Fruit fly (Drosophila melanogaster) whole organism, embryonic: ENCODE measurements around the gene CG43131.

Experiments
- Abd-B ChIP-seq: fragments of 200-800 bp; sonication (Bioruptor generic); optimal IDR thresholded peaks from 2 replicates; lab custom pipeline; 2018; ENCODE audit warnings: missing biosample characterization, mild to moderate bottlenecking, missing genetic modification characterization, moderate library complexity
- Atf6 ChIP-seq: fragments of 200-800 bp; sonication (Bioruptor generic); IDR thresholded peaks from 2 replicates; pipeline ENCODE4 v1.3.6; 2022; ENCODE audit warnings: missing biosample characterization, missing genetic modification characterization
- B-H2 ChIP-seq: fragments of 200-800 bp; sonication (Bioruptor generic); optimal IDR thresholded peaks from 2 replicates; lab custom pipeline; 2018; ENCODE audit warnings: missing biosample characterization, mild to moderate bottlenecking, missing genetic modification characterization
- CG10209 ChIP-seq: fragments of 200-800 bp; sonication (Bioruptor generic); optimal IDR thresholded peaks from 3 replicates; lab custom pipeline; 2017; ENCODE audit warnings: missing biosample characterization, mild to moderate bottlenecking, missing genetic modification characterization, missing genetic modification reagents
- CG10462 ChIP-seq: fragments of 200-800 bp; sonication (Bioruptor generic); optimal IDR thresholded peaks from 2 replicates; lab custom pipeline; 2016; ENCODE audit warnings: missing biosample characterization, missing genetic modification characterization
- CG10565 ChIP-seq: fragments of 200-800 bp; sonication (Bioruptor generic); optimal IDR thresholded peaks from 3 replicates; lab custom pipeline; 2016; ENCODE audit warnings: missing biosample characterization, mild to moderate bottlenecking, missing genetic modification characterization
- CG12071 ChIP-seq: fragments of 200-800 bp; sonication (Bioruptor generic); optimal IDR thresholded peaks from 3 replicates; lab custom pipeline; 2018; ENCODE audit warnings: missing biosample characterization, mild to moderate bottlenecking, missing genetic modification characterization
- CG15269 ChIP-seq: fragments of 200-800 bp; sonication (Bioruptor generic); optimal IDR thresholded peaks from 2 replicates; lab custom pipeline; 2018; ENCODE audit warnings: missing biosample characterization, mild to moderate bottlenecking, missing genetic modification characterization, moderate library complexity
- CG15696 ChIP-seq: fragments of 200-800 bp; sonication (Bioruptor generic); optimal IDR thresholded peaks from 2 replicates; lab custom pipeline; 2019; ENCODE audit warnings: missing biosample characterization, mild to moderate bottlenecking, missing genetic modification characterization, moderate library complexity
- CG1647 ChIP-seq: fragments of 200-800 bp; sonication (Bioruptor generic); optimal IDR thresholded peaks from 3 replicates; lab custom pipeline; 2016; ENCODE audit warnings: missing biosample characterization, missing genetic modification characterization
- CG16813 ChIP-seq: fragments of 200-800 bp; sonication (Bioruptor generic); IDR thresholded peaks from 3 replicates; pipeline ENCODE4 v1.3.6; 2022; ENCODE audit warnings: missing biosample characterization, missing genetic modification characterization; ENCODE audit not compliant: partially characterized antibody
- CG18011 ChIP-seq: fragments of 200-800 bp; sonication (Bioruptor generic); optimal IDR thresholded peaks from 2 replicates; lab custom pipeline; 2017; ENCODE audit warnings: missing biosample characterization, missing genetic modification characterization, mild to moderate bottlenecking, moderate library complexity, missing genotype
- CG18619 ChIP-seq: fragments of 200-800 bp; sonication (Bioruptor generic); optimal IDR thresholded peaks from 3 replicates; lab custom pipeline; 2017; ENCODE audit warnings: missing biosample characterization, mild to moderate bottlenecking, missing genetic modification characterization
- CG33213 ChIP-seq: fragments of 200-800 bp; sonication (Bioruptor generic); optimal IDR thresholded peaks from 3 replicates; lab custom pipeline; 2016; ENCODE audit warnings: missing biosample characterization, missing genetic modification characterization
- CG42726 ChIP-seq: fragments of 200-800 bp; sonication (Bioruptor generic); IDR thresholded peaks from 2 replicates; pipeline ENCODE4 v1.3.6; 2022; ENCODE audit warnings: missing biosample characterization, missing genetic modification characterization; ENCODE audit not compliant: partially characterized antibody
- CG4282 ChIP-seq: fragments of 200-800 bp; sonication (Bioruptor generic); optimal IDR thresholded peaks from 2 replicates; lab custom pipeline; 2016; ENCODE audit warnings: missing biosample characterization, missing genetic modification characterization
- CG5953 ChIP-seq: fragments of 200-800 bp; sonication (Bioruptor generic); IDR thresholded peaks from 2 replicates; pipeline ENCODE4 v1.3.6; 2022; ENCODE audit warnings: missing biosample characterization, missing genetic modification characterization
- CG6272 ChIP-seq: fragments of 200-800 bp; sonication (Bioruptor generic); IDR thresholded peaks from 2 replicates; pipeline ENCODE4 v1.3.6; 2022; ENCODE audit warnings: missing biosample characterization, missing genetic modification characterization
- CG6813 ChIP-seq: fragments of 200-800 bp; sonication (Bioruptor generic); optimal IDR thresholded peaks from 2 replicates; lab custom pipeline; 2017; ENCODE audit warnings: missing biosample characterization, missing genetic modification characterization, mild to moderate bottlenecking, moderate library complexity, missing genetic modification reagents
- CG7839 ChIP-seq: fragments of 200-800 bp; sonication (Bioruptor generic); optimal IDR thresholded peaks from 3 replicates; lab custom pipeline; 2018; ENCODE audit warnings: missing biosample characterization, mild to moderate bottlenecking, missing genetic modification characterization, moderate library complexity
- CG8281 ChIP-seq: fragments of 200-800 bp; sonication (Bioruptor generic); optimal IDR thresholded peaks from 2 replicates; lab custom pipeline; 2018; ENCODE audit warnings: missing biosample characterization, mild to moderate bottlenecking, missing genetic modification characterization, moderate library complexity
- CG9215 ChIP-seq: fragments of 200-800 bp; sonication (Bioruptor generic); IDR thresholded peaks from 2 replicates; pipeline ENCODE4 v1.3.6; 2022; ENCODE audit warnings: missing biosample characterization, missing genetic modification characterization
- CG9932 ChIP-seq: fragments of 200-800 bp; sonication (Bioruptor generic); IDR thresholded peaks from 2 replicates; pipeline ENCODE4 v1.3.6; 2022; ENCODE audit warnings: missing biosample characterization, missing genetic modification characterization
- Dip3 ChIP-seq: fragments of 200-800 bp; sonication (Bioruptor generic); optimal IDR thresholded peaks from 3 replicates; lab custom pipeline; 2016; ENCODE audit warnings: missing biosample characterization, missing genetic modification characterization
- Fer3 ChIP-seq: fragments of 200-800 bp; sonication (Bioruptor generic); optimal IDR thresholded peaks from 2 replicates; lab custom pipeline; 2018; ENCODE audit warnings: missing biosample characterization, mild to moderate bottlenecking, missing genetic modification characterization, moderate library complexity
- HLH3B ChIP-seq: fragments of 200-800 bp; sonication (Bioruptor generic); IDR thresholded peaks from 2 replicates; pipeline ENCODE4 v1.3.6; 2022; ENCODE audit warnings: missing biosample characterization, missing genetic modification characterization
- Kr ChIP-seq: fragments of 200-800 bp; sonication (Bioruptor generic); optimal IDR thresholded peaks from 2 replicates; lab custom pipeline; 2017; ENCODE audit warnings: missing biosample characterization, mild to moderate bottlenecking, missing genetic modification characterization
- Mad ChIP-seq: fragments of 200-800 bp; sonication (Bioruptor generic); optimal IDR thresholded peaks from 2 replicates; lab custom pipeline; 2016; ENCODE audit warnings: missing biosample characterization, missing genetic modification characterization
- Mes4 ChIP-seq: fragments of 200-800 bp; sonication (Bioruptor generic); optimal IDR thresholded peaks from 2 replicates; lab custom pipeline; 2016; ENCODE audit warnings: missing biosample characterization, missing genetic modification characterization
- NfI ChIP-seq: fragments of 200-800 bp; sonication (Bioruptor generic); optimal IDR thresholded peaks from 3 replicates; lab custom pipeline; 2018; ENCODE audit warnings: missing biosample characterization, mild to moderate bottlenecking, missing genetic modification characterization, moderate library complexity
- Opbp ChIP-seq: fragments of 200-800 bp; sonication (Bioruptor generic); IDR thresholded peaks from 3 replicates; pipeline ENCODE4 v1.3.6; 2022; ENCODE audit warnings: missing biosample characterization, missing genetic modification characterization; ENCODE audit not compliant: partially characterized antibody
- Vsx1 ChIP-seq: fragments of 200-800 bp; sonication (Bioruptor generic); optimal IDR thresholded peaks from 2 replicates; lab custom pipeline; 2017; ENCODE audit warnings: missing biosample characterization, mild to moderate bottlenecking, missing genetic modification characterization, missing genetic modification reagents
- br ChIP-seq: fragments of >200 bp; optimal IDR thresholded peaks from 2 replicates; lab custom pipeline; 2017
- btn ChIP-seq: fragments of 200-800 bp; sonication (Bioruptor generic); optimal IDR thresholded peaks from 2 replicates; lab custom pipeline; 2016; ENCODE audit warnings: missing biosample characterization, missing genetic modification characterization
- cwo ChIP-seq: fragments of 200-800 bp; sonication (Bioruptor generic); optimal IDR thresholded peaks from 3 replicates; lab custom pipeline; 2017; ENCODE audit warnings: missing biosample characterization, missing genetic modification characterization, mild to moderate bottlenecking, moderate library complexity, missing genetic modification reagents
- dati ChIP-seq: fragments of 200-800 bp; sonication (Bioruptor generic); IDR thresholded peaks from 2 replicates; pipeline ENCODE4 v1.3.6; 2022; ENCODE audit warnings: missing biosample characterization, missing genetic modification characterization
- ems ChIP-seq: fragments of 200-800 bp; sonication (Bioruptor generic); optimal IDR thresholded peaks from 3 replicates; lab custom pipeline; 2016; ENCODE audit warnings: missing biosample characterization, missing genetic modification characterization
- gro ChIP-seq: fragments of 200-800 bp; sonication (Bioruptor generic); optimal IDR thresholded peaks from 2 replicates; lab custom pipeline; 2016; ENCODE audit warnings: missing biosample characterization, missing genetic modification characterization
- hbn ChIP-seq: fragments of 200-800 bp; sonication (Bioruptor generic); IDR thresholded peaks from 2 replicates; pipeline ENCODE4 v1.3.6; 2022; ENCODE audit warnings: missing biosample characterization, missing genetic modification characterization; ENCODE audit not compliant: partially characterized antibody
- ind ChIP-seq: fragments of 200-800 bp; sonication (Bioruptor generic); optimal IDR thresholded peaks from 3 replicates; lab custom pipeline; 2016; ENCODE audit warnings: missing biosample characterization, missing genetic modification characterization
- insv ChIP-seq, 2 experiments: fragments of 200-800 bp; sonication (Bioruptor generic); optimal IDR thresholded peaks; 3 replicates each; lab custom pipeline; 2016 to 2018; ENCODE audit warnings: missing biosample characterization in 2 of 2, missing genetic modification characterization in 2 of 2
- mirr ChIP-seq: fragments of 200-800 bp; sonication (Bioruptor generic); optimal IDR thresholded peaks from 3 replicates; lab custom pipeline; 2018; ENCODE audit warnings: missing biosample characterization, mild to moderate bottlenecking, missing genetic modification characterization
- otp ChIP-seq: fragments of 200-800 bp; sonication (Bioruptor generic); IDR thresholded peaks from 3 replicates; pipeline ENCODE4, ENCODE4 v1.3.6; 2022; ENCODE audit warnings: missing biosample characterization, missing genetic modification characterization
- pita ChIP-seq: fragments of 200-800 bp; sonication (Bioruptor generic); optimal IDR thresholded peaks from 2 replicates; lab custom pipeline; 2017; ENCODE audit warnings: missing biosample characterization, mild to moderate bottlenecking, missing genetic modification characterization
- pros ChIP-seq: fragments of 200-800 bp; sonication (Bioruptor generic); optimal IDR thresholded peaks from 3 replicates; lab custom pipeline; 2019; ENCODE audit warnings: missing biosample characterization, mild to moderate bottlenecking, missing genetic modification characterization, moderate library complexity
- pzg ChIP-seq: fragments of 200-800 bp; sonication (Bioruptor generic); optimal IDR thresholded peaks from 3 replicates; lab custom pipeline; 2018; ENCODE audit warnings: missing biosample characterization, mild to moderate bottlenecking, missing genetic modification characterization, moderate library complexity
- seq ChIP-seq: fragments of 200-800 bp; sonication (Bioruptor generic); IDR thresholded peaks from 2 replicates; pipeline ENCODE4 v1.3.6; 2022; ENCODE audit warnings: missing biosample characterization, missing genetic modification characterization
- sisA ChIP-seq: fragments of 200-800 bp; sonication (Bioruptor generic); IDR thresholded peaks from 2 replicates; pipeline ENCODE4 v1.3.6; 2022; ENCODE audit warnings: missing biosample characterization, missing genetic modification characterization
- vvl ChIP-seq: fragments of 200-800 bp; sonication (Bioruptor generic); IDR thresholded peaks from 2 replicates; pipeline ENCODE4 v1.3.6; 2022; ENCODE audit warnings: missing biosample characterization, missing genetic modification characterization
- zen ChIP-seq: fragments of 200-800 bp; sonication (Bioruptor generic); optimal IDR thresholded peaks from 3 replicates; lab custom pipeline; 2018; ENCODE audit warnings: missing biosample characterization, mild to moderate bottlenecking, missing genetic modification characterization, moderate library complexity

The CG43131 gene

dm6 chr3R:5126884-5127283, 17.9 kb upstream of the CG43131 start (continued):
- TF ChIP-seq ind (GFP tag; lab: Kevin White, UChicago) (peak; percentile 69), insv (GFP tag; optimal IDR thresholded peaks at IDR 0.05; lab: Kevin White, UChicago) (peak in 1 of 2 experiments; percentile 70), btn (GFP tag; lab: Kevin White, UChicago) (peak; percentile 17), NfI (peak; percentile 68), CG6272 (GFP tag; lab: Robert Waterston, UW) (no peak), CG15696 (tag; lab: Kevin White, UChicago) (peak; percentile 72), CG33213 (GFP tag; lab: Kevin White, UChicago) (peak; percentile 91), CG8281 (no peak), br (lab: Kevin White, UChicago) (no peak), CG16813 (GFP tag; lab: Robert Waterston, UW) (peak; percentile 41; the same call in 1 of the 3 replicates), ems (GFP tag; lab: Kevin White, UChicago) (peak; percentile 35), Mes4 (peak; percentile 45), gro (GFP tag; lab: Kevin White, UChicago) (peak; percentile 79), CG4282 (GFP tag; lab: Kevin White, UChicago) (peak; percentile 50), B-H2 (peak; percentile 78), CG7839 (peak; percentile 69), vvl (GFP tag; lab: Robert Waterston, UW) (peak; percentile 78), cwo (GFP tag; lab: Kevin White, UChicago) (no peak), pros (GFP tag; lab: Kevin White, UChicago) (peak; percentile 14), Opbp (GFP tag; lab: Robert Waterston, UW) (peak; percentile 59; the same call in 2 of the 3 replicates), dati (no peak), CG6813 (peak; percentile 3), Kr (no peak), seq (GFP tag; lab: Robert Waterston, UW) (no peak), mirr (GFP tag; lab: Kevin White, UChicago) (peak; percentile 28), zen (tag; lab: Kevin White, UChicago) (peak; percentile 83), Fer3 (peak; percentile 44), HLH3B (peak; percentile 27; the same call in 1 of the 2 replicates), CG9215 (GFP tag; lab: Robert Waterston, UW) (peak; percentile 59; the same call in 1 of the 2 replicates), CG12071 (GFP tag; lab: Kevin White, UChicago) (no peak), CG15269 (tag; lab: Kevin White, UChicago) (peak; percentile 60), pzg (GFP tag; lab: Kevin White, UChicago) (peak; percentile 53), CG1647 (GFP tag; lab: Kevin White, UChicago) (peak; percentile 79), CG9932 (GFP tag; lab: Robert Waterston, UW) (peak; percentile 85), otp (GFP tag; lab: Robert Waterston, UW) (0 out of 3 replicates have a peak, but pooled peaks have one; percentile 32), hbn (GFP tag; lab: Robert Waterston, UW) (no peak), CG18011 (GFP tag; lab: Kevin White, UChicago) (peak; percentile 100), CG10462 (GFP tag; lab: Kevin White, UChicago) (peak; percentile 26), CG42726 (GFP tag; lab: Robert Waterston, UW) (peak; percentile 83), CG5953 (GFP tag; lab: Robert Waterston, UW) (no peak), CG10565 (GFP tag; lab: Kevin White, UChicago) (no peak), Abd-B (GFP tag; lab: Kevin White, UChicago) (peak; percentile 95), pita (peak; percentile 64), Atf6 (GFP tag; lab: Robert Waterston, UW) (no peak), CG18619 (GFP tag; lab: Kevin White, UChicago) (no peak), CG10209 (GFP tag; lab: Kevin White, UChicago) (peak; percentile 68), Dip3 (peak; percentile 50), Vsx1 (no peak), sisA (GFP tag; lab: Robert Waterston, UW) (peak; percentile 85), Mad (GFP tag; lab: Kevin White, UChicago) (peak; percentile 71)
